Worm (Caenorhabditis elegans): ENCODE measurements around the gene W06A7.4.

DNA sequence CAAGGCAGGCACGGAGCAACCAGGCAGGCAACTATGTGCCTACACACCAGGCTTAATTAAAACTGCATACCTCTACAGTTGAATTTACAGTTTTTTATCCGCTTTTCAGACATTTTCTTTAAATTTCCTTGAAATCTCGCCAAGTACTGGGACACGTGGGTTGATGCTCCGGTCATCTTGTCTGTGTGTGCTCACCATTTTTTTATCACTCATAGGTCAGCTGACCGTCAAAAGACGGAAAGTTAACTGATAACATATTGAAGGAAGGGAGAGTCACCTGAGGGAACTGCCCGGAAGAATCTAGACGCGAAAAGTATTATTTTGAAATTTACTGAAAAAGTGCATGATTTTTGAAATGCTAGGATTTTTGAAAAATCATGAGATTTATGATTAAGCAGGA is 26.3 kb downstream of the W06A7.4 start:
- no peak for TF ChIP-seq rcor-1 (GFP tag; IDR thresholded peaks at IDR 0.05)
- TF ChIP-seq unc-130 (GFP tag; optimal IDR thresholded peaks at IDR 0.05): no peak
- no peak for TF ChIP-seq F55B11.4 (tag; optimal IDR thresholded peaks at IDR 0.05; ENCODE audit: borderline replicate concordance, insufficient read depth)
- no peak for TF ChIP-seq hlh-12 (tag; optimal IDR thresholded peaks at IDR 0.05)
